Worm (Caenorhabditis elegans): ENCODE results near the gene F19H6.5.

- TF ChIP-seq zag-1 (tag; optimal IDR thresholded peaks at IDR 0.05) = no peak
- TF ChIP-seq nhr-6 (tag; optimal IDR thresholded peaks at IDR 0.05) = no peak
- TF ChIP-seq dpl-1 (GFP tag; optimal IDR thresholded peaks at IDR 0.05) = no peak
These were observed 36.0 kb downstream of the F19H6.5 start, which contains the start of gene srd-45 for ce11 chrX:12328676-12329075.
